Worm (Caenorhabditis elegans) whole organism, mixed stage, embryonic: ENCODE measurements around the gene F40F8.4.
"Not testable (repeated sequence)": the region's sequence is repeated elsewhere in the genome, so short reads cannot be mapped to it uniquely, and the experiment has no call there.

Experiments
- M03D4.4 ChIP-seq: sonication (generic microtip); optimal IDR thresholded peaks from 2 replicates; lab custom pipeline; 2017; ENCODE audit warnings: mild to moderate bottlenecking, missing genetic modification characterization, missing compliant biosample characterization
- bed-3 ChIP-seq: fragments of 200-800 bp; sonication (Bioruptor generic); optimal IDR thresholded peaks from 3 replicates; lab custom pipeline; 2018; ENCODE audit warnings: mild to moderate bottlenecking, missing genetic modification characterization, moderate library complexity, missing compliant biosample characterization
- blmp-1 ChIP-seq: fragments of 150-350 bp; optimal IDR thresholded peaks from 2 replicates; lab custom pipeline; 2014; ENCODE audit warnings: missing biosample characterization, missing genetic modification characterization
- ceh-39 ChIP-seq: fragments of 150-350 bp; optimal IDR thresholded peaks from 2 replicates; lab custom pipeline; 2014; ENCODE audit warnings: missing biosample characterization, missing genetic modification characterization
- ceh-43 ChIP-seq: fragments of 200-800 bp; sonication (Bioruptor generic); optimal IDR thresholded peaks from 2 replicates; lab custom pipeline; 2018; ENCODE audit warnings: mild to moderate bottlenecking, missing genetic modification characterization, moderate library complexity, missing compliant biosample characterization
- ceh-83 ChIP-seq: fragments of 200-800 bp; sonication (Bioruptor generic); optimal IDR thresholded peaks from 2 replicates; lab custom pipeline; 2018; ENCODE audit warnings: mild to moderate bottlenecking, missing genetic modification characterization, missing compliant biosample characterization
- ces-1 ChIP-seq: fragments of 150-350 bp; optimal IDR thresholded peaks from 2 replicates; lab custom pipeline; 2014; ENCODE audit warnings: missing biosample characterization, missing genetic modification reagents, missing genetic modification characterization
- cnd-1 ChIP-seq: fragments of 200-800 bp; sonication (Bioruptor generic); optimal IDR thresholded peaks from 2 replicates; lab custom pipeline; 2018; ENCODE audit warnings: mild to moderate bottlenecking, missing genetic modification characterization, missing compliant biosample characterization
- drap-1 ChIP-seq: fragments of 200-800 bp; sonication (Bioruptor generic); optimal IDR thresholded peaks from 3 replicates; lab custom pipeline; 2018; ENCODE audit warnings: mild to moderate bottlenecking, missing genetic modification characterization, missing compliant biosample characterization
- elt-3 ChIP-seq: fragments of 150-350 bp; optimal IDR thresholded peaks from 2 replicates; lab custom pipeline; 2014; ENCODE audit warnings: missing biosample characterization, missing genetic modification characterization
- flh-1 ChIP-seq: fragments of 200-800 bp; sonication (Bioruptor generic); optimal IDR thresholded peaks from 2 replicates; lab custom pipeline; 2018; ENCODE audit warnings: mild to moderate bottlenecking, missing genetic modification characterization, moderate library complexity, missing compliant biosample characterization
- ham-2 ChIP-seq: fragments of 200-800 bp; sonication (Bioruptor generic); optimal IDR thresholded peaks from 2 replicates; lab custom pipeline; 2018; ENCODE audit warnings: mild to moderate bottlenecking, missing genetic modification characterization, missing compliant biosample characterization
- hlh-1 ChIP-seq: fragments of 150-350 bp; optimal IDR thresholded peaks from 2 replicates; lab custom pipeline; 2014; ENCODE audit warnings: missing biosample characterization, missing genetic modification reagents, missing genetic modification characterization
- lin-13 ChIP-seq: fragments of 150-350 bp; optimal IDR thresholded peaks from 2 replicates; lab custom pipeline; 2014; ENCODE audit warnings: missing biosample characterization, missing genetic modification characterization
- lin-32 ChIP-seq: fragments of 200-800 bp; sonication (Bioruptor generic); optimal IDR thresholded peaks from 2 replicates; lab custom pipeline; 2018; ENCODE audit warnings: mild to moderate bottlenecking, missing genetic modification characterization, missing compliant biosample characterization
- lsy-2 ChIP-seq: fragments of 150-350 bp; optimal IDR thresholded peaks from 2 replicates; lab custom pipeline; 2014; ENCODE audit warnings: missing biosample characterization, missing genetic modification characterization
- mab-5 ChIP-seq: fragments of 150-350 bp; optimal IDR thresholded peaks from 2 replicates; lab custom pipeline; 2014; ENCODE audit warnings: missing biosample characterization, missing genetic modification characterization
- mep-1 ChIP-seq: fragments of 150-350 bp; optimal IDR thresholded peaks from 2 replicates; lab custom pipeline; 2017; ENCODE audit warnings: missing biosample characterization, missing genetic modification reagents, missing genetic modification characterization, inconsistent platforms
- mls-2 ChIP-seq: sonication (generic microtip); optimal IDR thresholded peaks from 2 replicates; lab custom pipeline; 2016; ENCODE audit warnings: mild to moderate bottlenecking, missing genetic modification characterization, moderate library complexity, missing compliant biosample characterization
- nhr-12 ChIP-seq: fragments of 150-350 bp; optimal IDR thresholded peaks from 2 replicates; lab custom pipeline; 2014; ENCODE audit warnings: missing biosample characterization, missing genetic modification characterization
- nhr-2 ChIP-seq: fragments of 150-350 bp; optimal IDR thresholded peaks from 2 replicates; lab custom pipeline; 2014; ENCODE audit warnings: missing biosample characterization, missing genetic modification characterization
- nhr-237 ChIP-seq: fragments of 150-350 bp; optimal IDR thresholded peaks from 2 replicates; lab custom pipeline; 2014; ENCODE audit warnings: missing biosample characterization, missing genetic modification characterization
- nhr-76 ChIP-seq: sonication (generic microtip); optimal IDR thresholded peaks from 2 replicates; lab custom pipeline; 2017; ENCODE audit warnings: missing biosample characterization, missing genetic modification characterization
- pha-4 ChIP-seq: fragments of 150-350 bp; optimal IDR thresholded peaks from 2 replicates; lab custom pipeline; 2018; ENCODE audit warnings: missing biosample characterization, missing genetic modification reagents, missing genetic modification characterization
- snpc-4 ChIP-seq: fragments of 150-350 bp; optimal IDR thresholded peaks from 2 replicates; lab custom pipeline; 2014; ENCODE audit warnings: missing biosample characterization, missing genetic modification characterization
- sptf-1 ChIP-seq: sonication (generic microtip); optimal IDR thresholded peaks from 2 replicates; lab custom pipeline; 2017; ENCODE audit warnings: mild to moderate bottlenecking, missing genetic modification characterization, moderate library complexity, missing compliant biosample characterization
- tbx-8 ChIP-seq: fragments of 200-800 bp; sonication (Bioruptor generic); optimal IDR thresholded peaks from 2 replicates; lab custom pipeline; 2018; ENCODE audit warnings: mild to moderate bottlenecking, missing genetic modification characterization, moderate library complexity, missing compliant biosample characterization
- unc-120 ChIP-seq: sonication (generic microtip); optimal IDR thresholded peaks from 2 replicates; lab custom pipeline; 2017; ENCODE audit warnings: missing genetic modification characterization, missing compliant biosample characterization; ENCODE audit not compliant: poor library complexity, severe bottlenecking
- unc-39 ChIP-seq: fragments of 150-350 bp; optimal IDR thresholded peaks from 2 replicates; lab custom pipeline; 2014; ENCODE audit warnings: missing biosample characterization, missing genetic modification characterization
- unc-62 ChIP-seq: fragments of 150-350 bp; optimal IDR thresholded peaks from 2 replicates; lab custom pipeline; 2014; ENCODE audit warnings: missing biosample characterization, missing genetic modification reagents, missing genetic modification characterization
- zip-8 ChIP-seq: fragments of 150-350 bp; optimal IDR thresholded peaks from 2 replicates; lab custom pipeline; 2014; ENCODE audit warnings: missing biosample characterization, missing genetic modification characterization
- ztf-11 ChIP-seq: fragments of 150-350 bp; optimal IDR thresholded peaks from 2 replicates; lab custom pipeline; 2014; ENCODE audit warnings: missing biosample characterization, missing genetic modification characterization

Gene F40F8.4

DNA sequence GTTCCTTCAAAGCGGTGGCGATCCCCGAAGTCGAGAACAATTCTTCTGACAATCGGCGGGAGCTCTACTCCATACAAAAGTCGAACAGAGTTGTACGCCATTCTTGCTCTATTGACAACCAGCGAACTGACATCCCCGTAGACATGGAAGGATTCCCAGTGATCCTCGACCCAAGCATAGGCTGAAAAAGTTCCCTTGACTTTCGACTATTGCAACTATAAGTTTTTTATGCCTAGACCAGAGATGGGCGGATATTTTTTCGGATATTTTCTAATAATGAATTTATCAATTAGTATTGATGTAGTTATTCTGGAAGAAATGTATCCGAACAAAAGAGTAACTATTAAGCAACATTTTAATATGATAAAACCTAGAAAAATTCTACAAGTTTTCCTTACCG lies 18.2 kb downstream of the F40F8.4 start, which contains the start of gene W10C6.2:
TSS of gene W10C6.2 (minus strand) at position 101 of the 400 bp plus-strand sequence.
- not testable (repeated sequence) for TF ChIP-seq cnd-1, elt-3, pha-4 (tag; lab: Kevin White, UChicago)

DNA sequence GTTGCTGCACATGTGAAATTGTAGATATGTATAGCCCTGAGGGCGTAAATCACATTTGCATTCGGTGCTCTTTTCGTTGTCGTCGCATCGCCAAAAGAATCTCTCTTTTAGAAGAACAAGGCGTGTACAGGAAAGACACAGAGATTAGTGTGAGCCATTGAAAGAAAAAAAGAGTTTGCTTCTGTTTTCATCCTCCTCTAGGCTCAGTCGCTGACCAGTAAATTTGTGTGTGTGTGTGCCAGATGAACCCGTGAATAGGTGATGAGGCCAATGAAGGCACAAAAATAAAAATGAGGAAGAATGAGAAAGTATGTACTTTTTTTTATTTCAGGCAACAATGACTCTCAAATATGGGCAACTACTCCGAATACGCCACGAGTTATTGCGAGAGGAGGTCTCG lies 27.6 kb downstream of the F40F8.4 start, which contains the start of gene mat-2:
TSS of gene mat-2 (plus strand) at position 301 of the 400 bp plus-strand sequence.
- TF ChIP-seq unc-120 (tag; lab: Kevin White, UChicago), result no peak
- TF ChIP-seq ztf-11 (tag; lab: Kevin White, UChicago), result no peak
- no peak for TF ChIP-seq blmp-1 (tag; lab: Kevin White, UChicago)
- TF ChIP-seq ceh-39, result no peak
- no peak for TF ChIP-seq unc-39 (tag; lab: Kevin White, UChicago)
- no peak for TF ChIP-seq nhr-2 (tag; lab: Kevin White, UChicago)
- TF ChIP-seq ceh-43, result no peak
- TF ChIP-seq lsy-2 (tag; lab: Kevin White, UChicago), result no peak
- TF ChIP-seq cnd-1 (tag; lab: Kevin White, UChicago), result no peak
- no peak for TF ChIP-seq ceh-83 (GFP tag; lab: Kevin White, UChicago)
- TF ChIP-seq elt-3 (tag; lab: Kevin White, UChicago), result no peak
- no peak for TF ChIP-seq ces-1 (GFP tag; lab: Kevin White, UChicago)

DNA sequence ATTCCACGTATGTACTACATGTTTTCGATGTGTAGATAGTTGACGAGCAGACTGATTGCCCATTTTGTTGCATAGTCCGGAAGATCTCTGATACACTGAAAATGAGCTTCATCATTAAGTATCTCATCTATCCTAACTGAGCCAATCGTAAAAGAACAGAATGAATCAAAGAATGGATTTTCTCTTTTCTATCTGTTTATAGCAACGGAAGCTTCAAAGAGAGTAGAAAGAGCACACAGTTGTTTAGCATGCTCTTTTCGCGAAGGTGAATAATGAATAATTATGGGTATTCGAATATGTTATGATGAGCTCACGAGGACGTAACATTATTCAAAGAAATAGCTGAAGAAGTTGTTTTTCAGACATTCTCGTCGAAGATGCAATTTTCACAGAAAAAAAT lies 28.9 kb downstream of the F40F8.4 start, which contains the start of gene glb-4:
TSS of gene glb-4 (minus strand) at position 101 of the 400 bp plus-strand sequence.
- TF ChIP-seq elt-3 (tag; lab: Kevin White, UChicago) (no peak), unc-62 (GFP tag; lab: Kevin White, UChicago) (no peak), hlh-1 (tag; lab: Kevin White, UChicago) (no peak), cnd-1 (tag; lab: Kevin White, UChicago) (no peak), sptf-1 (tag; lab: Kevin White, UChicago) (no peak), pha-4 (tag; lab: Kevin White, UChicago) (no peak), nhr-237 (tag; lab: Kevin White, UChicago) (no peak), unc-39 (tag; lab: Kevin White, UChicago) (no peak), lin-13 (tag; lab: Kevin White, UChicago) (no peak), nhr-76 (no peak), lin-32 (no peak), lsy-2 (tag; lab: Kevin White, UChicago) (no peak), ham-2 (no peak), ztf-11 (tag; lab: Kevin White, UChicago) (no peak), mab-5 (tag; lab: Kevin White, UChicago) (no peak)

DNA sequence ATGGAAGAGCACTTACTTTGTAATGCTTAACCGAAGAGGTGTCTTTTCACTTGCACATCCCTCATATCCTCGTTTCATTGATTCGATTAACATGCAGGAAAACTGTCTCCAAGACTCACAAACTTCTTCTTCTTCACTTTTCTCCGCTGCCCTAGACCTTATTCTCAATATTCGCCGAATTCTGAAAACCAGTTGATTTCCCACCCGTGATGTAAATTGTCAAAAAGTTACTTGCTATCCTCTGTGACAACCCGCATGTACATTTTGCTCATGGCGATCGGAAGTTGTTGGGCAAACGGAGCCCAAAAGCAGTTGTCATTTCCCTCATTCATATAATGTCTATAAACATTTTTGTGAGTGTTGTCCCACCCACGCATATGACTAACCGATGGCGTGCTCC lies 29.6 kb downstream of the F40F8.4 start:
- no peak for TF ChIP-seq lin-13 (tag; lab: Kevin White, UChicago)
- TF ChIP-seq elt-3 (tag; lab: Kevin White, UChicago), result no peak
- TF ChIP-seq zip-8 (tag; lab: Kevin White, UChicago), result no peak
- no peak for TF ChIP-seq drap-1 (GFP tag; lab: Kevin White, UChicago)
- TF ChIP-seq M03D4.4 (tag; lab: Kevin White, UChicago), result no peak
- TF ChIP-seq nhr-12, result no peak
- TF ChIP-seq blmp-1 (tag; lab: Kevin White, UChicago), result no peak
- TF ChIP-seq tbx-8, result no peak
- TF ChIP-seq nhr-237 (tag; lab: Kevin White, UChicago), result no peak
- TF ChIP-seq ces-1 (GFP tag; lab: Kevin White, UChicago), result no peak
- TF ChIP-seq ceh-39, result no peak
- no peak for TF ChIP-seq snpc-4
- TF ChIP-seq sptf-1 (tag; lab: Kevin White, UChicago), result no peak
- TF ChIP-seq ztf-11 (tag; lab: Kevin White, UChicago), result no peak

DNA sequence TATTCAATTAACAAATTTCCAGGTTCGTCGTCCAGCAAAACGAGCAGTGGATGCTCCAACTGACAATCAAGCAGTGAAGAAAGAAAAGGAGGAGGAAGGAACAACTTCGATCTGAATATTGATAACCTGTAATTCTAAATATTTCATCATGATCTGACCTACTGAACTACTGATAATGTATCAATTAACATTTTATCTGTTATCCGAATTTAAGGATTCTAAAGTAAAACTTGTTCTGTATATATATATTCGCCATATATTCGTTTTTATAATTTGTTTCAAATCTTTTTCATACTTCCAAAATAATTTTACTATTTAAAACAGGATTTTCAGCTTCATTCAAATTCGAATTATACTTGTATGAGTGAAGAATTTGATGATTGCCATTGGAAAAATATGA lies 32.2 kb downstream of the F40F8.4 start, which contains the start of gene apc-17:
TSS of gene apc-17 (plus strand) at position 301 of the 400 bp plus-strand sequence.
- TF ChIP-seq nhr-76 (no peak), sptf-1 (tag; lab: Kevin White, UChicago) (no peak), snpc-4 (no peak), unc-120 (tag; lab: Kevin White, UChicago) (no peak), hlh-1 (tag; lab: Kevin White, UChicago) (no peak), ztf-11 (tag; lab: Kevin White, UChicago) (no peak), mls-2 (tag; lab: Kevin White, UChicago) (no peak), drap-1 (GFP tag; lab: Kevin White, UChicago) (no peak), tbx-8 (no peak), lin-32 (no peak), lsy-2 (tag; lab: Kevin White, UChicago) (no peak), ham-2 (no peak), nhr-2 (tag; lab: Kevin White, UChicago) (no peak), bed-3 (GFP tag; lab: Kevin White, UChicago) (no peak), mep-1 (tag; lab: Kevin White, UChicago) (no peak), flh-1 (GFP tag; lab: Kevin White, UChicago) (no peak), zip-8 (tag; lab: Kevin White, UChicago) (no peak), unc-62 (GFP tag; lab: Kevin White, UChicago) (no peak), lin-13 (tag; lab: Kevin White, UChicago) (no peak)
